Fruit fly (Drosophila melanogaster): ENCODE results near the gene betaNACtes1.

DNA sequence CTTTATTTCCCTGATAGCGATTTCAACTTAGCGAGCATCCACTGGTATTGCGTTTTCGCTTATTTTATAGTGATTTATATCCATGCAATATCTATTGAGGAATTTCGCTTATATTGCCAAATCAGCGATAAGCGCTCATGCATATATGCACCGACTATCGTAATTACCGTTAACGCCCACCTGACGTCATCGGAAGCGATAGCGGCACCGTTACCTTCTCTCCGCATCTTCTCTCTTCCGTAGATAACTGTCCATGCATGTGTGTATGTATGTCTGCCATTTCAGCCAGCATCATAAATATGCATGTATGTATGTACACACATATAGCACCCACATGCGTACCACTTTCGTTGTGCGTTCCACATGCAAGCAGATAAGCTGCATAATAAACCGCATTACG lies 48.8 kb upstream of the betaNACtes1 start:
- TF ChIP-seq pan (optimal IDR thresholded peaks at IDR 0.05) (no peak), pan (GFP tag; optimal IDR thresholded peaks at IDR 0.05 in 1 of 2, IDR thresholded peaks at IDR 0.05 in 1 of 2) (no peak), gce (GFP tag; IDR thresholded peaks at IDR 0.05) (no peak), CTCF (GFP tag; optimal IDR thresholded peaks at IDR 0.05) (no peak), fru (optimal IDR thresholded peaks at IDR 0.05) (no peak), fd102C (GFP tag; optimal IDR thresholded peaks at IDR 0.05) (no peak), Scr (GFP tag; IDR thresholded peaks at IDR 0.05; ENCODE audit: partially characterized antibody) (no peak), CG30403 (GFP tag; optimal IDR thresholded peaks at IDR 0.05) (no peak), her (GFP tag; optimal IDR thresholded peaks at IDR 0.05) (no peak), Sox100B (GFP tag; optimal IDR thresholded peaks at IDR 0.05) (no peak), slp2 (GFP tag; optimal IDR thresholded peaks at IDR 0.05) (no peak), Abd-B (GFP tag; optimal IDR thresholded peaks at IDR 0.05) (no peak), kay (GFP tag; optimal IDR thresholded peaks at IDR 0.05) (no peak)

Data from whole organism, embryonic.